Fruit fly (Drosophila melanogaster) whole organism, embryonic: ENCODE data around the gene CG18095.

ENCODE experiments used
- Aef1 ChIP-seq: fragments of 200-800 bp; sonication (Bioruptor generic); IDR thresholded peaks from 3 replicates; pipeline ENCODE4 v1.3.6; 2022; ENCODE audit warnings: missing biosample characterization, missing genetic modification characterization
- Bgb ChIP-seq: fragments of 200-800 bp; sonication (Bioruptor generic); IDR thresholded peaks from 2 replicates; pipeline ENCODE4 v1.3.6; 2022; ENCODE audit warnings: missing biosample characterization, missing genetic modification characterization; ENCODE audit not compliant: partially characterized antibody
- Bteb2 ChIP-seq: fragments of 200-800 bp; sonication (Bioruptor generic); optimal IDR thresholded peaks from 2 replicates; lab custom pipeline; 2016; ENCODE audit warnings: missing biosample characterization, missing genetic modification characterization
- CG10267 ChIP-seq: fragments of 200-800 bp; sonication (Bioruptor generic); optimal IDR thresholded peaks from 2 replicates; lab custom pipeline; 2018; ENCODE audit warnings: missing biosample characterization, mild to moderate bottlenecking, missing genetic modification characterization, moderate library complexity
- CG10366 ChIP-seq: fragments of 200-800 bp; sonication (Bioruptor generic); IDR thresholded peaks from 2 replicates; pipeline ENCODE4 v1.3.6; 2022; ENCODE audit warnings: missing biosample characterization, missing genetic modification characterization
- CG10462 ChIP-seq: fragments of 200-800 bp; sonication (Bioruptor generic); optimal IDR thresholded peaks from 2 replicates; lab custom pipeline; 2016; ENCODE audit warnings: missing biosample characterization, missing genetic modification characterization
- CG10543 ChIP-seq: fragments of 200-800 bp; sonication (Bioruptor generic); optimal IDR thresholded peaks from 3 replicates; lab custom pipeline; 2017; ENCODE audit warnings: missing biosample characterization, mild to moderate bottlenecking, missing genetic modification characterization, moderate library complexity
- CG10654 ChIP-seq: fragments of 200-800 bp; sonication (Bioruptor generic); optimal IDR thresholded peaks from 2 replicates; lab custom pipeline; 2016; ENCODE audit warnings: missing biosample characterization, missing genetic modification characterization
- CG12155 ChIP-seq: fragments of 200-800 bp; sonication (Bioruptor generic); optimal IDR thresholded peaks from 3 replicates; lab custom pipeline; 2016; ENCODE audit warnings: missing biosample characterization, missing genetic modification characterization
- CG12299 ChIP-seq: fragments of 200-800 bp; sonication (Bioruptor generic); optimal IDR thresholded peaks from 2 replicates; lab custom pipeline; 2018; ENCODE audit warnings: missing biosample characterization, mild to moderate bottlenecking, missing genetic modification characterization
- CG13894 ChIP-seq: fragments of 200-800 bp; sonication (Bioruptor generic); optimal IDR thresholded peaks from 3 replicates; lab custom pipeline; 2018; ENCODE audit warnings: missing biosample characterization, mild to moderate bottlenecking, missing genetic modification characterization, moderate library complexity
- CG17328 ChIP-seq: fragments of 200-800 bp; sonication (Bioruptor generic); IDR thresholded peaks from 2 replicates; pipeline ENCODE4 v1.3.6; 2022; ENCODE audit warnings: missing biosample characterization, missing genetic modification characterization
- CG2202 ChIP-seq: fragments of 200-800 bp; sonication (Bioruptor generic); optimal IDR thresholded peaks from 2 replicates; lab custom pipeline; 2018; ENCODE audit warnings: missing biosample characterization, mild to moderate bottlenecking, missing genetic modification characterization
- CG32532 ChIP-seq: fragments of 200-800 bp; sonication (Bioruptor generic); IDR thresholded peaks from 2 replicates; pipeline ENCODE4 v1.3.6; 2022; ENCODE audit warnings: missing biosample characterization, missing genetic modification characterization
- CG34422 ChIP-seq: fragments of 200-800 bp; sonication (Bioruptor generic); IDR thresholded peaks from 3 replicates; pipeline ENCODE4 v1.3.6; 2022; ENCODE audit warnings: missing biosample characterization, missing genetic modification characterization
- CG4282 ChIP-seq: fragments of 200-800 bp; sonication (Bioruptor generic); optimal IDR thresholded peaks from 2 replicates; lab custom pipeline; 2016; ENCODE audit warnings: missing biosample characterization, missing genetic modification characterization
- CG6254 ChIP-seq: fragments of 200-800 bp; sonication (Bioruptor generic); optimal IDR thresholded peaks from 3 replicates; lab custom pipeline; 2017; ENCODE audit warnings: mild to moderate bottlenecking, missing biosample characterization, missing genetic modification reagents, missing genetic modification characterization
- CG9932 ChIP-seq: fragments of 200-800 bp; sonication (Bioruptor generic); IDR thresholded peaks from 2 replicates; pipeline ENCODE4 v1.3.6; 2022; ENCODE audit warnings: missing biosample characterization, missing genetic modification characterization
- Deaf1 ChIP-seq: fragments of 200-800 bp; optimal IDR thresholded peaks from 3 replicates; lab custom pipeline; 2019; ENCODE audit warnings: missing biosample characterization, mild to moderate bottlenecking, missing genetic modification characterization, moderate library complexity
- Dref ChIP-seq: fragments of 200-800 bp; sonication (Bioruptor generic); IDR thresholded peaks from 2 replicates; pipeline ENCODE4 v1.3.6; 2022; ENCODE audit warnings: missing biosample characterization, missing genetic modification characterization
- Drgx ChIP-seq: fragments of 200-800 bp; sonication (Bioruptor generic); IDR thresholded peaks from 2 replicates; pipeline ENCODE4 v1.3.6; 2022; ENCODE audit warnings: missing biosample characterization, missing genetic modification characterization
- Fer1 ChIP-seq: fragments of 200-800 bp; sonication (Bioruptor generic); optimal IDR thresholded peaks from 2 replicates; lab custom pipeline; 2017; ENCODE audit warnings: missing biosample characterization, mild to moderate bottlenecking, missing genetic modification characterization
- HLH54F ChIP-seq: fragments of 200-800 bp; sonication (Bioruptor generic); optimal IDR thresholded peaks from 3 replicates; lab custom pipeline; 2016; ENCODE audit warnings: missing biosample characterization, missing genetic modification characterization
- HLHmδ ChIP-seq: fragments of 200-800 bp; sonication (Bioruptor generic); optimal IDR thresholded peaks from 2 replicates; lab custom pipeline; 2018; ENCODE audit warnings: missing biosample characterization, mild to moderate bottlenecking, missing genetic modification characterization, moderate library complexity
- Hey ChIP-seq: fragments of 200-800 bp; sonication (Bioruptor generic); optimal IDR thresholded peaks from 3 replicates; lab custom pipeline; 2018; ENCODE audit warnings: missing biosample characterization, mild to moderate bottlenecking, missing genetic modification characterization
- HmgZ ChIP-seq: fragments of 200-800 bp; sonication (Bioruptor generic); optimal IDR thresholded peaks from 2 replicates; lab custom pipeline; 2018; ENCODE audit warnings: missing biosample characterization, mild to moderate bottlenecking, missing genetic modification characterization
- Hmx ChIP-seq: fragments of 200-800 bp; sonication (Bioruptor generic); optimal IDR thresholded peaks from 2 replicates; lab custom pipeline; 2016; ENCODE audit warnings: missing biosample characterization, missing genetic modification characterization
- Hr3 ChIP-seq: fragments of 200-800 bp; sonication (Bioruptor generic); optimal IDR thresholded peaks from 3 replicates; lab custom pipeline; 2016; ENCODE audit warnings: missing biosample characterization, missing genetic modification characterization
- Hr51 ChIP-seq, 2 experiments: fragments of 200-800 bp; sonication (Bioruptor generic); optimal IDR thresholded peaks; 2 replicates in 1 of 2; 3 replicates in 1 of 2; lab custom pipeline; 2016 to 2018; ENCODE audit warnings: missing biosample characterization in 2 of 2, missing genetic modification characterization in 2 of 2, mild to moderate bottlenecking in 1 of 2, moderate library complexity in 1 of 2
- Lim3 ChIP-seq: fragments of 200-800 bp; sonication (Bioruptor generic); IDR thresholded peaks from 2 replicates; pipeline ENCODE4 v1.3.6; 2022; ENCODE audit warnings: missing biosample characterization, missing genetic modification characterization
- Med ChIP-seq: fragments of 200-800 bp; sonication (Bioruptor generic); peaks from one replicate; lab custom pipeline; 2016; ENCODE audit warnings: missing biosample characterization, missing genetic modification characterization, mild to moderate bottlenecking, inconsistent platforms, moderate library complexity
- Six4 ChIP-seq: fragments of 200-800 bp; sonication (Bioruptor generic); optimal IDR thresholded peaks from 2 replicates; lab custom pipeline; 2016; ENCODE audit warnings: missing biosample characterization, missing genetic modification characterization
- Taf1 ChIP-seq: fragments of 200-800 bp; sonication (Bioruptor generic); IDR thresholded peaks from 2 replicates; pipeline ENCODE4 v1.3.6; 2022; ENCODE audit warnings: missing biosample characterization, missing genetic modification characterization
- amos ChIP-seq: fragments of 200-800 bp; sonication (Bioruptor generic); IDR thresholded peaks from 2 replicates; pipeline ENCODE4 v1.3.6; 2022; ENCODE audit warnings: missing biosample characterization, missing genetic modification characterization; ENCODE audit not compliant: partially characterized antibody
- cad ChIP-seq: fragments of >200 bp; optimal IDR thresholded peaks from 2 replicates; lab custom pipeline; 2017; ENCODE audit warnings: missing biosample characterization, missing genetic modification characterization
- caup ChIP-seq: fragments of 200-800 bp; sonication (Bioruptor generic); optimal IDR thresholded peaks from 3 replicates; lab custom pipeline; 2017; ENCODE audit warnings: missing biosample characterization, mild to moderate bottlenecking, missing genetic modification characterization, moderate library complexity; ENCODE audit not compliant: severe bottlenecking
- chif ChIP-seq, 2 experiments: fragments of 200-800 bp; sonication (Bioruptor generic); optimal IDR thresholded peaks; 3 replicates each; lab custom pipeline; 2016; ENCODE audit warnings: missing biosample characterization in 2 of 2, missing genetic modification characterization in 2 of 2
- exex ChIP-seq: fragments of 200-800 bp; sonication (Bioruptor generic); optimal IDR thresholded peaks from 4 replicates; lab custom pipeline; 2018; ENCODE audit warnings: missing biosample characterization, mild to moderate bottlenecking, missing genetic modification characterization, moderate library complexity
- fd64A ChIP-seq: fragments of 200-800 bp; sonication (Bioruptor generic); optimal IDR thresholded peaks from 3 replicates; lab custom pipeline; 2018; ENCODE audit warnings: missing biosample characterization, mild to moderate bottlenecking, missing genetic modification characterization
- gce ChIP-seq: fragments of 200-800 bp; sonication (Bioruptor generic); IDR thresholded peaks from 3 replicates; pipeline ENCODE4 v1.3.6; 2022; ENCODE audit warnings: missing biosample characterization, missing genetic modification characterization
- gfzf ChIP-seq: fragments of 200-800 bp; sonication (Bioruptor generic); optimal IDR thresholded peaks from 2 replicates; lab custom pipeline; 2016; ENCODE audit warnings: missing biosample characterization, mild to moderate bottlenecking, missing genetic modification characterization, moderate library complexity
- grn ChIP-seq: fragments of 200-800 bp; sonication (Bioruptor generic); optimal IDR thresholded peaks from 3 replicates; lab custom pipeline; 2017; ENCODE audit warnings: missing biosample characterization, missing genetic modification characterization
- gro ChIP-seq: fragments of 200-800 bp; sonication (Bioruptor generic); optimal IDR thresholded peaks from 2 replicates; lab custom pipeline; 2016; ENCODE audit warnings: missing biosample characterization, missing genetic modification characterization
- ham ChIP-seq: fragments of 200-800 bp; sonication (Bioruptor generic); IDR thresholded peaks from 2 replicates; pipeline ENCODE4 v1.3.6; 2022; ENCODE audit warnings: missing biosample characterization, missing genetic modification characterization
- luna ChIP-seq: fragments of 200-800 bp; sonication (Bioruptor generic); optimal IDR thresholded peaks from 2 replicates; lab custom pipeline; 2016; ENCODE audit warnings: missing biosample characterization, missing genetic modification characterization
- mam ChIP-seq: fragments of 200-800 bp; sonication (Bioruptor generic); optimal IDR thresholded peaks from 3 replicates; lab custom pipeline; 2016; ENCODE audit warnings: missing biosample characterization, missing genetic modification characterization
- rib ChIP-seq: fragments of 200-800 bp; sonication (Bioruptor generic); IDR thresholded peaks from 2 replicates; pipeline ENCODE4 v1.3.6; 2022; ENCODE audit warnings: missing biosample characterization, missing genetic modification characterization
- shn ChIP-seq: fragments of 200-800 bp; sonication (Bioruptor generic); optimal IDR thresholded peaks from 3 replicates; lab custom pipeline; 2016; ENCODE audit warnings: missing biosample characterization, missing genetic modification characterization
- sug ChIP-seq: fragments of 200-800 bp; optimal IDR thresholded peaks from 2 replicates; lab custom pipeline; 2019; ENCODE audit warnings: missing biosample characterization, mild to moderate bottlenecking, missing genetic modification characterization, moderate library complexity
- ttk ChIP-seq: fragments of 200-800 bp; sonication (Bioruptor generic); IDR thresholded peaks from 2 replicates; pipeline ENCODE4 v2.1.2; 2022; ENCODE audit warnings: missing biosample characterization, missing genetic modification characterization
- wek ChIP-seq: fragments of 200-800 bp; sonication (Bioruptor generic); optimal IDR thresholded peaks from 3 replicates; lab custom pipeline; 2018; ENCODE audit warnings: missing biosample characterization, mild to moderate bottlenecking, missing genetic modification characterization, moderate library complexity
- zfh2 ChIP-seq: fragments of 200-800 bp; sonication (Bioruptor generic); optimal IDR thresholded peaks from 2 replicates; lab custom pipeline; 2016; ENCODE audit warnings: missing biosample characterization, missing genetic modification characterization

CG18095 gene

DNA sequence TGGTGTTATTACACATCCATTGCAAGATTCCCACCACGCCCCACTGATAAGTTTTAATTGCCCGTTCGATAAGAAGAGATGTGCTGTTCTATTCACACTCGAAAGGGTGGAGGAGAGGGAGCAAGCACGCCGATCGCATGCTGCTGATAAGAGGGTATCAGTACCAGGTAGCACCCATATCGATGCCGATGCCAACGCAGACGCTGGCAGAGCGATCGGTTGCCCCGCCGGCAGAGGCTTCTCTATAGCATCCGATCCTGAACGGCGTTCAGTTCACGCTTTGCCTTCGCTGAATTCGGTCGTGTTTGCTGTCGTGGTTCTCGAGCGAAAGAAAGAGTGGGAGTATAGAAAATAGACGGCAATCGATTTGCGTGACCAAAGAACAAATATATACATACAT, 17.9 kb downstream of the CG18095 start (continued):
- TF ChIP-seq CG10267 (tag; lab: Kevin White, UChicago) (no peak), gfzf (GFP tag; lab: Kevin White, UChicago) (no peak), zfh2 (GFP tag; lab: Kevin White, UChicago) (no peak), CG10462 (GFP tag; lab: Kevin White, UChicago) (no peak), Lim3 (no peak), rib (GFP tag; lab: Robert Waterston, UW) (peak; percentile 52; the same call in 1 of the 2 replicates), Med (GFP tag; lab: Kevin White, UChicago) (peak; percentile 62), amos (peak; percentile 30; the same call in 1 of the 2 replicates), grn (GFP tag; lab: Kevin White, UChicago) (peak; percentile 98), CG2202 (no peak), caup (GFP tag; lab: Kevin White, UChicago) (peak; percentile 51), Hr51 (GFP tag; optimal IDR thresholded peaks at IDR 0.05; lab: Kevin White, UChicago) (no peak), ham (GFP tag; lab: Robert Waterston, UW) (no peak), chif (GFP tag; optimal IDR thresholded peaks at IDR 0.05; lab: Kevin White, UChicago) (no peak), Dref (GFP tag; lab: Robert Waterston, UW) (no peak), CG17328 (no peak), CG34422 (GFP tag; lab: Robert Waterston, UW) (0 out of 3 replicates have a peak, but pooled peaks have one; percentile 9), cad (GFP tag; lab: Kevin White, UChicago) (no peak), ttk (GFP tag; lab: Robert Waterston, UW) (no peak), CG32532 (GFP tag; lab: Robert Waterston, UW) (0 out of 2 replicates have a peak, but pooled peaks have one; percentile 20), Fer1 (peak; percentile 12), exex (tag; lab: Kevin White, UChicago) (peak; percentile 98), mam (GFP tag; lab: Kevin White, UChicago) (no peak), Bgb (GFP tag; lab: Robert Waterston, UW) (no peak; the same call in 1 of the 2 replicates), gce (GFP tag; lab: Robert Waterston, UW) (no peak), Hmx (GFP tag; lab: Kevin White, UChicago) (no peak), Bteb2 (GFP tag; lab: Kevin White, UChicago) (no peak), fd64A (GFP tag; lab: Kevin White, UChicago) (no peak), CG13894 (tag; lab: Kevin White, UChicago) (peak; percentile 54), CG10654 (GFP tag; lab: Kevin White, UChicago) (no peak), CG12299 (tag; lab: Kevin White, UChicago) (no peak), CG4282 (no peak), shn (no peak), gro (peak; percentile 24), sug (tag; lab: Kevin White, UChicago) (peak; percentile 91), CG10366 (GFP tag; lab: Robert Waterston, UW) (no peak), Drgx (GFP tag; lab: Robert Waterston, UW) (no peak), Taf1 (GFP tag; lab: Robert Waterston, UW) (no peak), CG9932 (GFP tag; lab: Robert Waterston, UW) (no peak), Hey (tag; lab: Kevin White, UChicago) (peak; percentile 63), HLHmδ (no peak), luna (GFP tag; lab: Kevin White, UChicago) (no peak), wek (no peak), HLH54F (GFP tag; lab: Kevin White, UChicago) (no peak), Aef1 (GFP tag; lab: Robert Waterston, UW) (no peak), CG10543 (GFP tag; lab: Kevin White, UChicago) (peak; percentile 73), CG6254 (GFP tag; lab: Kevin White, UChicago) (no peak), HmgZ (tag; lab: Kevin White, UChicago) (peak; percentile 28), Six4 (GFP tag; lab: Kevin White, UChicago) (no peak), Hr3 (no peak), CG12155 (GFP tag; lab: Kevin White, UChicago) (no peak), Deaf1 (tag; lab: Kevin White, UChicago) (peak; percentile 59)
